Worm (Caenorhabditis elegans) whole organism, mixed stage, embryonic: ENCODE data around the gene patr-1.

ENCODE experiments used
- M03D4.4 ChIP-seq: sonication (generic microtip); optimal IDR thresholded peaks from 2 replicates; lab custom pipeline; 2017; ENCODE audit warnings: mild to moderate bottlenecking, missing genetic modification characterization, missing compliant biosample characterization
- bed-3 ChIP-seq: fragments of 200-800 bp; sonication (Bioruptor generic); optimal IDR thresholded peaks from 3 replicates; lab custom pipeline; 2018; ENCODE audit warnings: mild to moderate bottlenecking, missing genetic modification characterization, moderate library complexity, missing compliant biosample characterization
- blmp-1 ChIP-seq: fragments of 150-350 bp; optimal IDR thresholded peaks from 2 replicates; lab custom pipeline; 2014; ENCODE audit warnings: missing biosample characterization, missing genetic modification characterization
- ceh-39 ChIP-seq: fragments of 150-350 bp; optimal IDR thresholded peaks from 2 replicates; lab custom pipeline; 2014; ENCODE audit warnings: missing biosample characterization, missing genetic modification characterization
- ceh-43 ChIP-seq: fragments of 200-800 bp; sonication (Bioruptor generic); optimal IDR thresholded peaks from 2 replicates; lab custom pipeline; 2018; ENCODE audit warnings: mild to moderate bottlenecking, missing genetic modification characterization, moderate library complexity, missing compliant biosample characterization
- ceh-83 ChIP-seq: fragments of 200-800 bp; sonication (Bioruptor generic); optimal IDR thresholded peaks from 2 replicates; lab custom pipeline; 2018; ENCODE audit warnings: mild to moderate bottlenecking, missing genetic modification characterization, missing compliant biosample characterization
- ces-1 ChIP-seq: fragments of 150-350 bp; optimal IDR thresholded peaks from 2 replicates; lab custom pipeline; 2014; ENCODE audit warnings: missing biosample characterization, missing genetic modification reagents, missing genetic modification characterization
- cnd-1 ChIP-seq: fragments of 200-800 bp; sonication (Bioruptor generic); optimal IDR thresholded peaks from 2 replicates; lab custom pipeline; 2018; ENCODE audit warnings: mild to moderate bottlenecking, missing genetic modification characterization, missing compliant biosample characterization
- drap-1 ChIP-seq: fragments of 200-800 bp; sonication (Bioruptor generic); optimal IDR thresholded peaks from 3 replicates; lab custom pipeline; 2018; ENCODE audit warnings: mild to moderate bottlenecking, missing genetic modification characterization, missing compliant biosample characterization
- elt-1 ChIP-seq: sonication (generic microtip); optimal IDR thresholded peaks from 2 replicates; lab custom pipeline; 2017; ENCODE audit warnings: missing genetic modification characterization, mild to moderate bottlenecking, missing compliant biosample characterization, antibody characterized with exemption, moderate library complexity, borderline replicate concordance; ENCODE audit not compliant: insufficient read depth
- elt-3 ChIP-seq: fragments of 150-350 bp; optimal IDR thresholded peaks from 2 replicates; lab custom pipeline; 2014; ENCODE audit warnings: missing biosample characterization, missing genetic modification characterization
- flh-1 ChIP-seq: fragments of 200-800 bp; sonication (Bioruptor generic); optimal IDR thresholded peaks from 2 replicates; lab custom pipeline; 2018; ENCODE audit warnings: mild to moderate bottlenecking, missing genetic modification characterization, moderate library complexity, missing compliant biosample characterization
- ham-2 ChIP-seq: fragments of 200-800 bp; sonication (Bioruptor generic); optimal IDR thresholded peaks from 2 replicates; lab custom pipeline; 2018; ENCODE audit warnings: mild to moderate bottlenecking, missing genetic modification characterization, missing compliant biosample characterization
- hlh-1 ChIP-seq: fragments of 150-350 bp; optimal IDR thresholded peaks from 2 replicates; lab custom pipeline; 2014; ENCODE audit warnings: missing biosample characterization, missing genetic modification reagents, missing genetic modification characterization
- lin-13 ChIP-seq: fragments of 150-350 bp; optimal IDR thresholded peaks from 2 replicates; lab custom pipeline; 2014; ENCODE audit warnings: missing biosample characterization, missing genetic modification characterization
- lin-32 ChIP-seq: fragments of 200-800 bp; sonication (Bioruptor generic); optimal IDR thresholded peaks from 2 replicates; lab custom pipeline; 2018; ENCODE audit warnings: mild to moderate bottlenecking, missing genetic modification characterization, missing compliant biosample characterization
- lsy-2 ChIP-seq: fragments of 150-350 bp; optimal IDR thresholded peaks from 2 replicates; lab custom pipeline; 2014; ENCODE audit warnings: missing biosample characterization, missing genetic modification characterization
- mab-5 ChIP-seq: fragments of 150-350 bp; optimal IDR thresholded peaks from 2 replicates; lab custom pipeline; 2014; ENCODE audit warnings: missing biosample characterization, missing genetic modification characterization
- mep-1 ChIP-seq: fragments of 150-350 bp; optimal IDR thresholded peaks from 2 replicates; lab custom pipeline; 2017; ENCODE audit warnings: missing biosample characterization, missing genetic modification reagents, missing genetic modification characterization, inconsistent platforms
- mls-2 ChIP-seq: sonication (generic microtip); optimal IDR thresholded peaks from 2 replicates; lab custom pipeline; 2016; ENCODE audit warnings: mild to moderate bottlenecking, missing genetic modification characterization, moderate library complexity, missing compliant biosample characterization
- nhr-12 ChIP-seq: fragments of 150-350 bp; optimal IDR thresholded peaks from 2 replicates; lab custom pipeline; 2014; ENCODE audit warnings: missing biosample characterization, missing genetic modification characterization
- nhr-2 ChIP-seq: fragments of 150-350 bp; optimal IDR thresholded peaks from 2 replicates; lab custom pipeline; 2014; ENCODE audit warnings: missing biosample characterization, missing genetic modification characterization
- nhr-237 ChIP-seq: fragments of 150-350 bp; optimal IDR thresholded peaks from 2 replicates; lab custom pipeline; 2014; ENCODE audit warnings: missing biosample characterization, missing genetic modification characterization
- nhr-28 ChIP-seq: fragments of 150-350 bp; optimal IDR thresholded peaks from 2 replicates; lab custom pipeline; 2014; ENCODE audit warnings: missing biosample characterization, missing genetic modification characterization
- nhr-76 ChIP-seq: sonication (generic microtip); optimal IDR thresholded peaks from 2 replicates; lab custom pipeline; 2017; ENCODE audit warnings: missing biosample characterization, missing genetic modification characterization
- pha-4 ChIP-seq: fragments of 150-350 bp; optimal IDR thresholded peaks from 2 replicates; lab custom pipeline; 2018; ENCODE audit warnings: missing biosample characterization, missing genetic modification reagents, missing genetic modification characterization
- sem-2 ChIP-seq: fragments of 200-800 bp; sonication (Bioruptor generic); optimal IDR thresholded peaks from 2 replicates; lab custom pipeline; 2018; ENCODE audit warnings: mild to moderate bottlenecking, missing genetic modification characterization, missing compliant biosample characterization
- snpc-4 ChIP-seq: fragments of 150-350 bp; optimal IDR thresholded peaks from 2 replicates; lab custom pipeline; 2014; ENCODE audit warnings: missing biosample characterization, missing genetic modification characterization
- sptf-1 ChIP-seq: sonication (generic microtip); optimal IDR thresholded peaks from 2 replicates; lab custom pipeline; 2017; ENCODE audit warnings: mild to moderate bottlenecking, missing genetic modification characterization, moderate library complexity, missing compliant biosample characterization
- tbx-8 ChIP-seq: fragments of 200-800 bp; sonication (Bioruptor generic); optimal IDR thresholded peaks from 2 replicates; lab custom pipeline; 2018; ENCODE audit warnings: mild to moderate bottlenecking, missing genetic modification characterization, moderate library complexity, missing compliant biosample characterization
- unc-120 ChIP-seq: sonication (generic microtip); optimal IDR thresholded peaks from 2 replicates; lab custom pipeline; 2017; ENCODE audit warnings: missing genetic modification characterization, missing compliant biosample characterization; ENCODE audit not compliant: poor library complexity, severe bottlenecking
- unc-62 ChIP-seq: fragments of 150-350 bp; optimal IDR thresholded peaks from 2 replicates; lab custom pipeline; 2014; ENCODE audit warnings: missing biosample characterization, missing genetic modification reagents, missing genetic modification characterization
- zip-8 ChIP-seq: fragments of 150-350 bp; optimal IDR thresholded peaks from 2 replicates; lab custom pipeline; 2014; ENCODE audit warnings: missing biosample characterization, missing genetic modification characterization
- ztf-11 ChIP-seq: fragments of 150-350 bp; optimal IDR thresholded peaks from 2 replicates; lab custom pipeline; 2014; ENCODE audit warnings: missing biosample characterization, missing genetic modification characterization

The patr-1 gene

ce11 chrII:11748494-11748893 lies 29.2 kb downstream of the patr-1 start, which contains the start of the genes F44E5.17 and gpb-1:
Gene F44E5.17, minus strand, starts transcription at chrII:11748594.
Gene gpb-1, minus strand, starts transcription at chrII:11748611.
- TF ChIP-seq lin-32 (GFP tag; lab: Kevin White, UChicago) (no peak), sem-2 (GFP tag; lab: Kevin White, UChicago) (no peak), zip-8 (no peak), unc-62 (GFP tag; lab: Kevin White, UChicago) (no peak), lin-13 (no peak), elt-3 (no peak), pha-4 (tag; lab: Kevin White, UChicago) (no peak), mep-1 (tag; lab: Kevin White, UChicago) (no peak), elt-1 (tag; lab: Kevin White, UChicago) (no peak), snpc-4 (tag; lab: Kevin White, UChicago) (no peak), mls-2 (no peak), ham-2 (GFP tag; lab: Kevin White, UChicago) (no peak), ceh-43 (GFP tag; lab: Kevin White, UChicago) (no peak), unc-120 (tag; lab: Kevin White, UChicago) (no peak), blmp-1 (tag; lab: Kevin White, UChicago) (no peak), M03D4.4 (no peak)
- TF ChIP-seq, all 35 proteins: peak for 0

ce11 chrII:11747889-11748288 lies 29.9 kb downstream of the patr-1 start:
- TF ChIP-seq ceh-83 (GFP tag; lab: Kevin White, UChicago) = no peak
- peak; percentile 93 for TF ChIP-seq lsy-2 (tag; lab: Kevin White, UChicago)
- TF ChIP-seq ces-1 (GFP tag; lab: Kevin White, UChicago) = peak; percentile 59
- TF ChIP-seq mep-1 (tag; lab: Kevin White, UChicago) = peak; percentile 10
- TF ChIP-seq ceh-43 (GFP tag; lab: Kevin White, UChicago) = peak; percentile 17
- TF ChIP-seq nhr-2 (tag; lab: Kevin White, UChicago) = no peak
- TF ChIP-seq nhr-28 (tag; lab: Kevin White, UChicago) = no peak
- no peak for TF ChIP-seq hlh-1 (tag; lab: Kevin White, UChicago)

- TF ChIP-seq sptf-1 (tag; lab: Kevin White, UChicago) (peak; percentile 82), flh-1 (peak; percentile 51), elt-3 (no peak), drap-1 (GFP tag; lab: Kevin White, UChicago) (peak; percentile 22), lsy-2 (tag; lab: Kevin White, UChicago) (peak; percentile 23), unc-62 (GFP tag; lab: Kevin White, UChicago) (peak; percentile 36), ztf-11 (peak; percentile 17), nhr-76 (tag; lab: Kevin White, UChicago) (no peak), bed-3 (GFP tag; lab: Kevin White, UChicago) (peak; percentile 26), nhr-237 (tag; lab: Kevin White, UChicago) (peak; percentile 33), mls-2 (peak; percentile 74), ces-1 (GFP tag; lab: Kevin White, UChicago) (peak; percentile 38), ceh-39 (tag; lab: Kevin White, UChicago) (no peak), lin-32 (GFP tag; lab: Kevin White, UChicago) (peak; percentile 27), zip-8 (no peak), cnd-1 (tag; lab: Kevin White, UChicago) (peak; percentile 39), mab-5 (tag; lab: Kevin White, UChicago) (no peak), ceh-83 (GFP tag; lab: Kevin White, UChicago) (peak; percentile 64), unc-120 (tag; lab: Kevin White, UChicago) (peak; percentile 82), nhr-12 (tag; lab: Kevin White, UChicago) (no peak), tbx-8 (GFP tag; lab: Kevin White, UChicago) (no peak), M03D4.4 (peak; percentile 43)
Observed at ce11 chrII:11746782-11747288, 30.9 kb downstream of the patr-1 start.

- no peak for TF ChIP-seq ceh-39 (tag; lab: Kevin White, UChicago)
- TF ChIP-seq ceh-43 (GFP tag; lab: Kevin White, UChicago) = no peak
- peak; percentile 11 for TF ChIP-seq ces-1 (GFP tag; lab: Kevin White, UChicago)
Observed at ce11 chrII:11742320-11742719, 35.4 kb downstream of the patr-1 start.
